Worm (Caenorhabditis elegans) whole organism, L3 larva: ENCODE data around the gene M03C11.1.
A peak's percentile ranks its signal among the peaks of the same experiment; 100 is the strongest.

Experiments used
- ZK546.5 ChIP-seq: sonication (generic microtip); optimal IDR thresholded peaks from 2 replicates; lab custom pipeline; 2017; ENCODE audit warnings: missing biosample characterization, missing genetic modification characterization
- aly-2 ChIP-seq: fragments of 150-350 bp; optimal IDR thresholded peaks from 2 replicates; lab custom pipeline; 2014; ENCODE audit warnings: missing biosample characterization, missing genetic modification characterization
- ama-1 ChIP-seq: fragments of 150-350 bp; optimal IDR thresholded peaks from 2 replicates; lab custom pipeline; 2018
- ceh-28 ChIP-seq: fragments of 150-350 bp; optimal IDR thresholded peaks from 2 replicates; lab custom pipeline; 2014; ENCODE audit warnings: missing biosample characterization, missing genetic modification reagents, missing genetic modification characterization
- ceh-9 ChIP-seq: sonication (generic microtip); optimal IDR thresholded peaks from 2 replicates; lab custom pipeline; 2018; ENCODE audit warnings: missing biosample characterization, missing genetic modification characterization
- egl-27 ChIP-seq: sonication (generic microtip); optimal IDR thresholded peaks from 4 replicates; lab custom pipeline; 2017; ENCODE audit warnings: missing biosample characterization, missing genetic modification reagents, missing genetic modification characterization
- egl-5 ChIP-seq: fragments of 150-350 bp; optimal IDR thresholded peaks from 2 replicates; lab custom pipeline; 2017; ENCODE audit warnings: missing biosample characterization, missing genetic modification reagents, missing genetic modification characterization, inconsistent platforms
- elt-2 ChIP-seq: sonication (generic microtip); optimal IDR thresholded peaks from 2 replicates; lab custom pipeline; 2016; ENCODE audit warnings: missing genetic modification reagents, mild to moderate bottlenecking, missing genetic modification characterization, missing compliant biosample characterization
- elt-3 ChIP-seq, 3 experiments: fragments of 150-350 bp in 1 of 3; sonication (generic microtip) in 2 of 3; optimal IDR thresholded peaks; 2 replicates in 2 of 3; 4 replicates in 1 of 3; lab custom pipeline; 2014 to 2017; ENCODE audit warnings: missing biosample characterization in 3 of 3, missing genetic modification characterization in 3 of 3
- eor-1 ChIP-seq, 2 experiments: fragments of 150-350 bp; optimal IDR thresholded peaks; 2 replicates each; lab custom pipeline; 2014 to 2018; ENCODE audit warnings: missing biosample characterization in 2 of 2, missing genetic modification characterization in 2 of 2
- fkh-10 ChIP-seq: sonication (generic microtip); optimal IDR thresholded peaks from 2 replicates; lab custom pipeline; 2017; ENCODE audit warnings: missing biosample characterization, missing genetic modification reagents, missing genetic modification characterization
- fkh-2 ChIP-seq: fragments of 150-350 bp; optimal IDR thresholded peaks from 2 replicates; lab custom pipeline; 2014; ENCODE audit warnings: missing biosample characterization, missing genetic modification reagents, missing genetic modification characterization
- hmg-11 ChIP-seq: sonication (generic microtip); optimal IDR thresholded peaks from 2 replicates; lab custom pipeline; 2016; ENCODE audit warnings: missing genetic modification characterization, missing compliant biosample characterization
- jun-1 ChIP-seq: fragments of 150-350 bp; optimal IDR thresholded peaks from 2 replicates; lab custom pipeline; 2014; ENCODE audit warnings: missing biosample characterization, missing genetic modification reagents, missing genetic modification characterization
- lin-15B ChIP-seq: fragments of 150-350 bp; optimal IDR thresholded peaks from 2 replicates; lab custom pipeline; 2014; ENCODE audit warnings: missing biosample characterization, missing genetic modification characterization
- lin-39 ChIP-seq: fragments of 150-350 bp; optimal IDR thresholded peaks from 2 replicates; lab custom pipeline; 2018; ENCODE audit warnings: missing biosample characterization, missing genetic modification reagents, missing genetic modification characterization
- lsy-12 ChIP-seq: sonication (generic microtip); optimal IDR thresholded peaks from 2 replicates; lab custom pipeline; 2016; ENCODE audit warnings: mild to moderate bottlenecking, missing genetic modification characterization, missing compliant biosample characterization
- mdl-1 ChIP-seq: fragments of 150-350 bp; optimal IDR thresholded peaks from 2 replicates; lab custom pipeline; 2014; ENCODE audit warnings: missing biosample characterization, missing genetic modification characterization
- nfya-1 ChIP-seq: sonication (generic microtip); optimal IDR thresholded peaks from 2 replicates; lab custom pipeline; 2017; ENCODE audit warnings: missing genetic modification characterization, mild to moderate bottlenecking, missing compliant biosample characterization, antibody characterized with exemption, moderate library complexity; ENCODE audit not compliant: insufficient read depth
- nhr-11 ChIP-seq: fragments of 150-350 bp; optimal IDR thresholded peaks from 2 replicates; lab custom pipeline; 2014; ENCODE audit warnings: missing biosample characterization, missing genetic modification characterization
- nhr-23 ChIP-seq: fragments of 150-350 bp; optimal IDR thresholded peaks from 2 replicates; lab custom pipeline; 2014; ENCODE audit warnings: missing biosample characterization, missing genetic modification reagents, missing genetic modification characterization
- nhr-25 ChIP-seq: sonication (generic microtip); optimal IDR thresholded peaks from 2 replicates; lab custom pipeline; 2017; ENCODE audit warnings: missing biosample characterization, missing genetic modification characterization
- nhr-43 ChIP-seq: sonication (generic microtip); optimal IDR thresholded peaks from 2 replicates; lab custom pipeline; 2016; ENCODE audit warnings: mild to moderate bottlenecking, missing genetic modification characterization, missing compliant biosample characterization; ENCODE audit not compliant: poor library complexity, severe bottlenecking
- nhr-67 ChIP-seq: fragments of 150-350 bp; optimal IDR thresholded peaks from 2 replicates; lab custom pipeline; 2014; ENCODE audit warnings: missing biosample characterization, missing genetic modification characterization
- pha-4 ChIP-seq: fragments of 150-350 bp; optimal IDR thresholded peaks from 2 replicates; lab custom pipeline; 2014; ENCODE audit warnings: missing biosample characterization, missing genetic modification reagents, missing genetic modification characterization
- pqm-1 ChIP-seq: fragments of 150-350 bp; optimal IDR thresholded peaks from 2 replicates; lab custom pipeline; 2017; ENCODE audit warnings: missing biosample characterization, missing genetic modification characterization, inconsistent platforms
- sea-2 ChIP-seq: fragments of 150-350 bp; sonication (generic microtip); optimal IDR thresholded peaks from 4 replicates; lab custom pipeline; 2014; ENCODE audit warnings: missing biosample characterization, missing genetic modification reagents, missing genetic modification characterization
- skn-1 ChIP-seq: fragments of 150-350 bp; optimal IDR thresholded peaks from 2 replicates; lab custom pipeline; 2014; ENCODE audit warnings: missing biosample characterization, missing genetic modification characterization
- snpc-4 ChIP-seq: fragments of 150-350 bp; optimal IDR thresholded peaks from 2 replicates; lab custom pipeline; 2014; ENCODE audit warnings: missing biosample characterization, missing genetic modification characterization
- zag-1 ChIP-seq: fragments of 150-350 bp; optimal IDR thresholded peaks from 2 replicates; lab custom pipeline; 2014; ENCODE audit warnings: missing biosample characterization, missing genetic modification characterization
- ztf-4 ChIP-seq: fragments of 150-350 bp; optimal IDR thresholded peaks from 2 replicates; lab custom pipeline; 2014; ENCODE audit warnings: missing biosample characterization, missing genetic modification characterization

The M03C11.1 gene

DNA sequence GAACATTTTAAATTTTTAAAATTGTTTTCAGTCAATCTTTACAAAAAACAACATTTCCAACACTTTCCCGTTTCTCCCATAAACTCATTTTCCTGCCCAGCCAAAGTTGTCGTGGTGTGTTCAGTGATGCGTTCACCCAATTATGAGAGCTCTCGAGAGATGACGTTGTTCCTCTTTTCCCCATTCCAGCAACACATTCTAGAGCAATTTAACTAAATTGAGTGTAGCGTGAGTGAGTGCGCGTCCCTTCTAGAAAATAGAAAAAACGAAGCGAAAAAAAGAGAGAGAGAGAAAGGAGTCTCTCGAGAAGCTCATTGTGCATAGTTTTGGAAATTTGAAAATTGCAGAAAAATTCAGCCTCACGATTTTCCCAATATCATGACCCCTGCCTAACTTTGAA, 37.1 kb downstream of the M03C11.1 start:
- no peak for TF ChIP-seq egl-5 (tag; lab: Kevin White, UChicago)
- no peak for TF ChIP-seq elt-2
- TF ChIP-seq elt-3 (tag; optimal IDR thresholded peaks at IDR 0.05; lab: Kevin White, UChicago) = no peak
- peak; percentile 36 for TF ChIP-seq fkh-10 (GFP tag; lab: Kevin White, UChicago)
- no peak for TF ChIP-seq nhr-11 (tag; lab: Kevin White, UChicago)
- no peak for TF ChIP-seq ZK546.5 (tag; lab: Kevin White, UChicago)
- TF ChIP-seq nfya-1 = peak; percentile 28
- TF ChIP-seq, all 47 proteins: peak for 2

DNA sequence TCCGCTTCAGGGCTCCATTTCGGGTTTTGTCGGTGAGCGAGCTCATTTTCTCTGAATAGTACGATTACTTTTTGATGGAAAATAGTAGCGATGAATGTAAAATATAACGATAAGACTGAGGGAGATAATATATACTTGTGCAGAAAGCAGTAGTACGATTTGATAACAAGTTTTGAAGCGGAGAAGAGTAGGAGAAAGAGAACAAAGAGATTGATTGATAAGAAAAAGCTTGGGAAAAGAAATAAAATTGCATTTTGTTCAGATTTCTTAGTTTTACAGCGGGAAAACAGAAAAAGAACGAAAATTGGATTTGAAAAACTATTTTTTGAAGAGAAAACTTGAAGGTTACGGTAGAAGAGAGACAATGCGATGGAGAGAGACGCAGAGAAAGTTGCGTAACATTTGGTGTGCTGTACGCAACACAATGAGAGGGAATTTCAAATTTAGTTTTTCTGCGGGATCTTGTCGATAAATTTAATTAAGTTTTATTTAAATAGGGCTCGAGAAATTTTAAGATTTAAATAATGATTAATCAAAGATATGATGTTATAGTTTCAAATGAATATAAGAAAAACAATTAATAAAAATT, 38.2 kb downstream of the M03C11.1 start, which contains the start of gene umps-1:
Gene umps-1, minus strand, starts transcription at position 51 of the 589 bp plus-strand sequence.
- TF ChIP-seq nhr-43 (tag; lab: Kevin White, UChicago) (peak; percentile 45), ama-1 (lab: Kevin White, UChicago) (no peak), nhr-25 (tag; lab: Kevin White, UChicago) (peak; percentile 60), nhr-23 (tag; lab: Kevin White, UChicago) (peak; percentile 90), elt-2 (peak; percentile 41), pha-4 (tag; lab: Kevin White, UChicago) (peak; percentile 92), lin-15B (tag; lab: Kevin White, UChicago) (peak; percentile 73), lsy-12 (tag; lab: Kevin White, UChicago) (peak; percentile 20), pqm-1 (tag; lab: Kevin White, UChicago) (peak; percentile 49), snpc-4 (no peak), lin-39 (tag; lab: Kevin White, UChicago) (peak; percentile 26), skn-1 (peak; percentile 48), sea-2 (GFP tag; lab: Kevin White, UChicago) (no peak), nfya-1 (peak; percentile 93), hmg-11 (tag; lab: Kevin White, UChicago) (peak; percentile 62)

- TF ChIP-seq nhr-25 (tag; lab: Kevin White, UChicago) (no peak), elt-2 (peak; percentile 94), pha-4 (tag; lab: Kevin White, UChicago) (peak; percentile 57), aly-2 (tag; lab: Kevin White, UChicago) (no peak), pqm-1 (tag; lab: Kevin White, UChicago) (peak; percentile 87), jun-1 (tag; lab: Kevin White, UChicago) (peak; percentile 50), zag-1 (no peak), ceh-28 (tag; lab: Kevin White, UChicago) (peak; percentile 31), mdl-1 (no peak)
Measured at ce11 chrIII:10355382-10355781, 40.5 kb downstream of the M03C11.1 start, which contains the start of gene spp-1. Gene spp-1, minus strand, starts transcription at chrIII:10355668.

- TF ChIP-seq hmg-11 (tag; lab: Kevin White, UChicago) = no peak
- TF ChIP-seq egl-27 (tag; lab: Kevin White, UChicago) = no peak
- no peak for TF ChIP-seq ztf-4 (tag; lab: Kevin White, UChicago)
- TF ChIP-seq elt-2 = peak; percentile 54
- TF ChIP-seq fkh-2 = no peak
- TF ChIP-seq pha-4 (tag; lab: Kevin White, UChicago) = no peak
Measured at ce11 chrIII:10354591-10354990, 41.3 kb downstream of the M03C11.1 start.

DNA sequence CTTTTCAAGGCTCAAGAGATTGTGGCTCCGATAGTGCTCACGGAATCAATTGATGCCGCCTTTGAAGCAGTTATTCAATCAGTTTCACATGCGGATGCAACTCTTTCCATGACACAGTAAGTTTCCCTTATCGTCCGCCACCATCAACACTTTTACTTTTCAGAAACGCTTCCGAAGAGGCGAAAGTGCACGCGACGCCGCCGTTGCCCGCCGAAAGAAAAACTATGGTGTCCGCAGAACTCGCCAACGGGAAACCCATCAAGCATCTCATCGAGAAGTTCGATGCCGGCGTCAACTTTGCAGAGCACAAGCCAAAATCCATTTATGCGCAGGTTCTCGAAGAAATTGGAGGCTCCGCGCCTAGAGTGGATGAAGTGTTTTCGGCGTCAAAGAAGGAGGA, 42.5 kb downstream of the M03C11.1 start:
- no peak for TF ChIP-seq nhr-67
- TF ChIP-seq elt-3 (tag; optimal IDR thresholded peaks at IDR 0.05; lab: Kevin White, UChicago) = no peak
- no peak for TF ChIP-seq eor-1 (tag; optimal IDR thresholded peaks at IDR 0.05; lab: Kevin White, UChicago)
- no peak for TF ChIP-seq pha-4 (tag; lab: Kevin White, UChicago)
- TF ChIP-seq ceh-9 (tag; lab: Kevin White, UChicago) = no peak
- TF ChIP-seq, all 47 proteins: peak for 0
